Fruit fly (Drosophila melanogaster) whole organism, embryonic: Measurements from ENCODE around the gene Rabex-5.

Experiments
- Adf1 ChIP-seq: fragments of 200-800 bp; sonication (Bioruptor generic); IDR thresholded peaks from 2 replicates; pipeline ENCODE4 v1.3.6; 2022; ENCODE audit warnings: missing biosample characterization, missing genetic modification characterization
- B-H1 ChIP-seq: fragments of 200-800 bp; sonication (Bioruptor generic); IDR thresholded peaks from 3 replicates; pipeline ENCODE4 v1.3.6; 2022; ENCODE audit warnings: missing biosample characterization, missing genetic modification characterization
- Bteb2 ChIP-seq: fragments of 200-800 bp; sonication (Bioruptor generic); optimal IDR thresholded peaks from 2 replicates; lab custom pipeline; 2016; ENCODE audit warnings: missing biosample characterization, missing genetic modification characterization
- CG10543 ChIP-seq: fragments of 200-800 bp; sonication (Bioruptor generic); optimal IDR thresholded peaks from 3 replicates; lab custom pipeline; 2017; ENCODE audit warnings: missing biosample characterization, mild to moderate bottlenecking, missing genetic modification characterization, moderate library complexity
- CG12299 ChIP-seq: fragments of 200-800 bp; sonication (Bioruptor generic); optimal IDR thresholded peaks from 2 replicates; lab custom pipeline; 2018; ENCODE audit warnings: missing biosample characterization, mild to moderate bottlenecking, missing genetic modification characterization
- CG1233 ChIP-seq: fragments of 200-800 bp; sonication (Bioruptor generic); optimal IDR thresholded peaks from 4 replicates; lab custom pipeline; 2018; ENCODE audit warnings: missing biosample characterization, mild to moderate bottlenecking, missing genetic modification characterization
- CG12391 ChIP-seq: fragments of 200-800 bp; sonication (Bioruptor generic); optimal IDR thresholded peaks from 3 replicates; lab custom pipeline; 2018; ENCODE audit warnings: missing biosample characterization, mild to moderate bottlenecking, missing genetic modification characterization, moderate library complexity
- CG12942 ChIP-seq: fragments of 200-800 bp; sonication (Bioruptor generic); optimal IDR thresholded peaks from 3 replicates; lab custom pipeline; 2016; ENCODE audit warnings: missing biosample characterization, missing genetic modification characterization
- CG13424 ChIP-seq: fragments of 200-800 bp; sonication (Bioruptor generic); optimal IDR thresholded peaks from 2 replicates; lab custom pipeline; 2019; ENCODE audit warnings: missing biosample characterization, mild to moderate bottlenecking, missing genetic modification characterization, moderate library complexity
- CG14860 ChIP-seq: fragments of 200-800 bp; sonication (Bioruptor generic); IDR thresholded peaks from 3 replicates; pipeline ENCODE4 v1.3.6; 2022; ENCODE audit warnings: missing biosample characterization, missing genetic modification characterization; ENCODE audit not compliant: partially characterized antibody
- CG14965 ChIP-seq: fragments of 200-800 bp; sonication (Bioruptor generic); optimal IDR thresholded peaks from 2 replicates; lab custom pipeline; 2016; ENCODE audit warnings: missing biosample characterization, missing genetic modification characterization, borderline replicate concordance
- CG17829 ChIP-seq: fragments of 200-800 bp; optimal IDR thresholded peaks from 2 replicates; lab custom pipeline; 2019; ENCODE audit warnings: missing biosample characterization, mild to moderate bottlenecking, missing genetic modification characterization, moderate library complexity
- CG18476 ChIP-seq: fragments of 200-800 bp; sonication (Bioruptor generic); optimal IDR thresholded peaks from 2 replicates; lab custom pipeline; 2016; ENCODE audit warnings: missing biosample characterization, mild to moderate bottlenecking, missing genetic modification characterization
- CG33213 ChIP-seq: fragments of 200-800 bp; sonication (Bioruptor generic); optimal IDR thresholded peaks from 3 replicates; lab custom pipeline; 2016; ENCODE audit warnings: missing biosample characterization, missing genetic modification characterization
- CG4424 ChIP-seq: fragments of 200-800 bp; sonication (Bioruptor generic); optimal IDR thresholded peaks from 3 replicates; lab custom pipeline; 2016; ENCODE audit warnings: missing biosample characterization, missing genetic modification characterization
- CG4820 ChIP-seq: fragments of 200-800 bp; sonication (Bioruptor generic); optimal IDR thresholded peaks from 3 replicates; lab custom pipeline; 2016; ENCODE audit warnings: missing biosample characterization, missing genetic modification characterization
- CG6272 ChIP-seq: fragments of 200-800 bp; sonication (Bioruptor generic); IDR thresholded peaks from 2 replicates; pipeline ENCODE4 v1.3.6; 2022; ENCODE audit warnings: missing biosample characterization, missing genetic modification characterization
- CG6765 ChIP-seq: fragments of 200-800 bp; sonication (Bioruptor generic); optimal IDR thresholded peaks from 3 replicates; lab custom pipeline; 2017; ENCODE audit warnings: missing biosample characterization, mild to moderate bottlenecking, missing genetic modification characterization
- CG7928 ChIP-seq: fragments of 200-800 bp; sonication (Bioruptor generic); optimal IDR thresholded peaks from 2 replicates; lab custom pipeline; 2017; ENCODE audit warnings: missing biosample characterization, mild to moderate bottlenecking, missing genetic modification characterization
- E2f1 ChIP-seq: fragments of 200-800 bp; sonication (Bioruptor generic); IDR thresholded peaks from 2 replicates; pipeline ENCODE4 v1.3.6; 2022; ENCODE audit warnings: missing biosample characterization, missing genetic modification characterization
- Ets97D ChIP-seq: fragments of 200-800 bp; sonication (Bioruptor generic); optimal IDR thresholded peaks from 3 replicates; lab custom pipeline; 2016; ENCODE audit warnings: missing biosample characterization, missing genetic modification characterization
- HLH4C ChIP-seq: fragments of 200-800 bp; sonication (Bioruptor generic); IDR thresholded peaks from 3 replicates; pipeline ENCODE4 v1.3.6; 2022; ENCODE audit warnings: missing biosample characterization, missing genetic modification characterization; ENCODE audit not compliant: partially characterized antibody
- MTF-1 ChIP-seq: fragments of 200-800 bp; sonication (Bioruptor generic); optimal IDR thresholded peaks from 2 replicates; lab custom pipeline; 2018; ENCODE audit warnings: missing biosample characterization, mild to moderate bottlenecking, missing genetic modification characterization, borderline replicate concordance
- NFAT ChIP-seq: fragments of 200-800 bp; sonication (Bioruptor generic); IDR thresholded peaks from 2 replicates; pipeline ENCODE4 v1.3.6; 2022; ENCODE audit warnings: missing biosample characterization, missing genetic modification characterization
- PHDP ChIP-seq: fragments of 200-800 bp; sonication (Bioruptor generic); optimal IDR thresholded peaks from 3 replicates; lab custom pipeline; 2018; ENCODE audit warnings: missing biosample characterization, mild to moderate bottlenecking, missing genetic modification characterization, moderate library complexity
- ab ChIP-seq: fragments of 200-800 bp; sonication (Bioruptor generic); optimal IDR thresholded peaks from 2 replicates; lab custom pipeline; 2016; ENCODE audit warnings: missing biosample characterization, missing genetic modification characterization
- bigmax ChIP-seq: fragments of 200-800 bp; sonication (Bioruptor generic); optimal IDR thresholded peaks from 2 replicates; lab custom pipeline; 2018; ENCODE audit warnings: missing biosample characterization, mild to moderate bottlenecking, missing genetic modification characterization
- caup ChIP-seq: fragments of 200-800 bp; sonication (Bioruptor generic); optimal IDR thresholded peaks from 3 replicates; lab custom pipeline; 2017; ENCODE audit warnings: missing biosample characterization, mild to moderate bottlenecking, missing genetic modification characterization, moderate library complexity; ENCODE audit not compliant: severe bottlenecking
- crc ChIP-seq: fragments of 200-800 bp; sonication (Bioruptor generic); optimal IDR thresholded peaks from 2 replicates; lab custom pipeline; 2016; ENCODE audit warnings: missing biosample characterization, missing genetic modification characterization
- dimm ChIP-seq: fragments of 200-800 bp; sonication (Bioruptor generic); IDR thresholded peaks from 2 replicates; pipeline ENCODE4 v1.3.6; 2022; ENCODE audit warnings: missing biosample characterization, missing genetic modification characterization
- dmrt99B ChIP-seq: fragments of 200-800 bp; sonication (Bioruptor generic); optimal IDR thresholded peaks from 2 replicates; lab custom pipeline; 2018; ENCODE audit warnings: missing biosample characterization, mild to moderate bottlenecking, missing genetic modification characterization, moderate library complexity
- fd96Cb ChIP-seq: fragments of 200-800 bp; sonication (Bioruptor generic); optimal IDR thresholded peaks from 2 replicates; lab custom pipeline; 2018; ENCODE audit warnings: missing biosample characterization, mild to moderate bottlenecking, missing genetic modification characterization, moderate library complexity
- ftz-f1 ChIP-seq: fragments of 200-800 bp; sonication (Bioruptor generic); optimal IDR thresholded peaks from 2 replicates; lab custom pipeline; 2016; ENCODE audit warnings: missing biosample characterization, missing genetic modification characterization
- gfzf ChIP-seq: fragments of 200-800 bp; sonication (Bioruptor generic); optimal IDR thresholded peaks from 2 replicates; lab custom pipeline; 2016; ENCODE audit warnings: missing biosample characterization, mild to moderate bottlenecking, missing genetic modification characterization, moderate library complexity
- jigr1 ChIP-seq: fragments of 200-800 bp; sonication (Bioruptor generic); IDR thresholded peaks from 3 replicates; pipeline ENCODE4 v1.3.6; 2022; ENCODE audit warnings: missing biosample characterization, missing genetic modification characterization
- lab ChIP-seq: fragments of 200-800 bp; sonication (Bioruptor generic); optimal IDR thresholded peaks from 3 replicates; lab custom pipeline; 2017; ENCODE audit warnings: missing biosample characterization, missing genetic modification characterization, mild to moderate bottlenecking, moderate library complexity, missing genetic modification reagents
- lov ChIP-seq, 2 experiments: fragments of 200-800 bp in 1 of 2; fragments of >200 bp in 1 of 2; sonication (Bioruptor generic) in 1 of 2; IDR thresholded peaks in 1 of 2; optimal IDR thresholded peaks in 1 of 2; 2 replicates in 1 of 2; 3 replicates in 1 of 2; pipeline versions ENCODE4 v1.3.6 to Lab custom; 2017 to 2022; ENCODE audit warnings: missing biosample characterization in 1 of 2, missing genetic modification characterization in 1 of 2
- mld ChIP-seq: fragments of 200-800 bp; sonication (Bioruptor generic); IDR thresholded peaks from 3 replicates; pipeline ENCODE4 v1.3.6; 2022; ENCODE audit warnings: missing biosample characterization, missing genetic modification characterization; ENCODE audit not compliant: partially characterized antibody
- onecut ChIP-seq: fragments of 200-800 bp; sonication (Bioruptor generic); IDR thresholded peaks from 2 replicates; pipeline ENCODE4 v1.3.6; 2022; ENCODE audit warnings: missing biosample characterization, missing genetic modification characterization
- ro ChIP-seq: fragments of 200-800 bp; sonication (Bioruptor generic); IDR thresholded peaks from 2 replicates; pipeline ENCODE4 v1.3.6; 2022; ENCODE audit warnings: missing biosample characterization, missing genetic modification characterization
- sisA ChIP-seq: fragments of 200-800 bp; sonication (Bioruptor generic); IDR thresholded peaks from 2 replicates; pipeline ENCODE4 v1.3.6; 2022; ENCODE audit warnings: missing biosample characterization, missing genetic modification characterization
- sna ChIP-seq: fragments of 200-800 bp; sonication (Bioruptor generic); IDR thresholded peaks from 2 replicates; pipeline ENCODE4 v1.3.6; 2022; ENCODE audit warnings: missing biosample characterization, missing genetic modification characterization; ENCODE audit not compliant: partially characterized antibody
- sob ChIP-seq: fragments of 200-800 bp; sonication (Bioruptor generic); IDR thresholded peaks from 2 replicates; pipeline ENCODE4 v1.3.6; 2022; ENCODE audit warnings: missing biosample characterization, missing genetic modification characterization
- tna ChIP-seq: fragments of 200-800 bp; sonication (Bioruptor generic); IDR thresholded peaks from 2 replicates; pipeline ENCODE4 v1.3.6; 2022; ENCODE audit warnings: missing biosample characterization, missing genetic modification characterization; ENCODE audit not compliant: partially characterized antibody
- toy ChIP-seq: fragments of 200-800 bp; sonication (Bioruptor generic); IDR thresholded peaks from 2 replicates; pipeline ENCODE4 v1.3.6; 2022; ENCODE audit warnings: missing biosample characterization, missing genetic modification characterization
- z ChIP-seq: fragments of 200-800 bp; sonication (Bioruptor generic); IDR thresholded peaks from 3 replicates; pipeline ENCODE4 v1.3.6; 2022; ENCODE audit warnings: missing biosample characterization, missing genetic modification characterization
- zf30C ChIP-seq: fragments of 200-800 bp; sonication (Bioruptor generic); optimal IDR thresholded peaks from 3 replicates; lab custom pipeline; 2018; ENCODE audit warnings: missing biosample characterization, mild to moderate bottlenecking, missing genetic modification characterization

The Rabex-5 gene

dm6 chr3L:1334571-1335427 lies 39.1 kb downstream of the Rabex-5 start, which contains the start of the genes Hmbs and CG2211 (continued):
- TF ChIP-seq dimm (GFP tag; lab: Robert Waterston, UW): 0 out of 2 replicates have a peak, but pooled peaks have one; percentile 30
- peak; percentile 79 for TF ChIP-seq E2f1 (GFP tag; lab: Robert Waterston, UW)
- peak; percentile 73 for TF ChIP-seq ab (GFP tag; lab: Kevin White, UChicago)
- TF ChIP-seq CG10543 (GFP tag; lab: Kevin White, UChicago): peak; percentile 92
- peak; percentile 37; the same call in 1 of the 3 replicates for TF ChIP-seq HLH4C (GFP tag; lab: Robert Waterston, UW)
- TF ChIP-seq Bteb2 (GFP tag; lab: Kevin White, UChicago): peak; percentile 83
- peak; percentile 94 for TF ChIP-seq CG17829 (tag; lab: Kevin White, UChicago)
- TF ChIP-seq CG33213 (GFP tag; lab: Kevin White, UChicago): peak; percentile 89
- TF ChIP-seq sob: peak; percentile 90
- TF ChIP-seq tna (GFP tag; lab: Robert Waterston, UW): no peak
- no peak for TF ChIP-seq bigmax (GFP tag; lab: Kevin White, UChicago)
- TF ChIP-seq NFAT: peak; percentile 76
- TF ChIP-seq Ets97D (GFP tag; lab: Kevin White, UChicago): peak; percentile 92
- TF ChIP-seq toy (GFP tag; lab: Robert Waterston, UW): 0 out of 2 replicates have a peak, but pooled peaks have one; percentile 51
- TF ChIP-seq CG6765 (GFP tag; lab: Kevin White, UChicago): peak; percentile 67
- TF ChIP-seq PHDP (tag; lab: Kevin White, UChicago): peak; percentile 86
- peak; percentile 87 for TF ChIP-seq CG4820
- peak; percentile 92 for TF ChIP-seq CG4424 (GFP tag; lab: Kevin White, UChicago)
- peak; percentile 29; the same call in 1 of the 2 replicates for TF ChIP-seq Adf1
- peak; percentile 96 for TF ChIP-seq CG7928 (GFP tag; lab: Kevin White, UChicago)
- peak; percentile 90 for TF ChIP-seq CG12942 (GFP tag; lab: Kevin White, UChicago)
- TF ChIP-seq CG12299: peak; percentile 22
- TF ChIP-seq lab: peak; percentile 94
- peak; percentile 76 for TF ChIP-seq crc
- peak; percentile 79 for TF ChIP-seq fd96Cb
- peak; percentile 80 for TF ChIP-seq CG1233 (GFP tag; lab: Kevin White, UChicago)
- peak; percentile 94 for TF ChIP-seq gfzf
- peak; percentile 94 for TF ChIP-seq CG12391
- peak; percentile 87 for TF ChIP-seq CG18476
- peak; percentile 68 for TF ChIP-seq MTF-1 (GFP tag; lab: Kevin White, UChicago)
- no peak for TF ChIP-seq sna
- TF ChIP-seq onecut (GFP tag; lab: Robert Waterston, UW): peak; percentile 72
- TF ChIP-seq CG14965: no peak
- no peak for TF ChIP-seq lov (optimal IDR thresholded peaks at IDR 0.05; lab: Kevin White, UChicago)
- peak; percentile 65; the same call in 1 of the 3 replicates for TF ChIP-seq lov (GFP tag; IDR thresholded peaks at IDR 0.05; lab: Robert Waterston, UW)
- no peak for TF ChIP-seq mld (GFP tag; lab: Robert Waterston, UW)
- TF ChIP-seq z (GFP tag; lab: Robert Waterston, UW): no peak
- peak; percentile 53; the same call in 2 of the 3 replicates for TF ChIP-seq jigr1
- TF ChIP-seq CG13424 (tag; lab: Kevin White, UChicago): peak; percentile 92
- peak; percentile 68 for TF ChIP-seq ftz-f1
- peak; percentile 84 for TF ChIP-seq CG6272 (GFP tag; lab: Robert Waterston, UW)
- TF ChIP-seq caup: peak; percentile 86
- no peak for TF ChIP-seq CG14860
- TF ChIP-seq B-H1 (GFP tag; lab: Robert Waterston, UW): peak; percentile 80
- no peak for TF ChIP-seq ro
- no peak for TF ChIP-seq dmrt99B (tag; lab: Kevin White, UChicago)
- TF ChIP-seq sisA (GFP tag; lab: Robert Waterston, UW): peak; percentile 85
- no peak for TF ChIP-seq zf30C (GFP tag; lab: Kevin White, UChicago)
